Worm (Caenorhabditis elegans): ENCODE measurements around the gene nac-3.

ce11 chrIII:10120076-10120831 is 32.3 kb upstream of the nac-3 start, which contains the start of the genes gtf-2H3 and ham-3:
- TF ChIP-seq hlh-15 (tag; optimal IDR thresholded peaks at IDR 0.05) (no peak), F13H6.1 (tag; optimal IDR thresholded peaks at IDR 0.05) (no peak), K02D7.2 (tag; optimal IDR thresholded peaks at IDR 0.05) (no peak)
